Fruit fly (Drosophila melanogaster) whole organism, embryonic: Measurements from ENCODE around the gene Mkp3.

Experiments used
- ATbp ChIP-seq: fragments of 200-800 bp; sonication (Bioruptor generic); optimal IDR thresholded peaks from 2 replicates; lab custom pipeline; 2017; ENCODE audit warnings: missing biosample characterization, mild to moderate bottlenecking, missing genetic modification characterization, missing genetic modification reagents
- C15 ChIP-seq: fragments of 200-800 bp; sonication (Bioruptor generic); IDR thresholded peaks from 3 replicates; pipeline ENCODE4 v1.3.6; 2022; ENCODE audit warnings: missing biosample characterization, missing genetic modification characterization
- CG10209 ChIP-seq: fragments of 200-800 bp; sonication (Bioruptor generic); optimal IDR thresholded peaks from 3 replicates; lab custom pipeline; 2017; ENCODE audit warnings: missing biosample characterization, mild to moderate bottlenecking, missing genetic modification characterization, missing genetic modification reagents
- CG10274 ChIP-seq: fragments of 200-800 bp; sonication (Bioruptor generic); optimal IDR thresholded peaks from 3 replicates; lab custom pipeline; 2017; ENCODE audit warnings: missing biosample characterization, mild to moderate bottlenecking, missing genetic modification characterization
- CG10462 ChIP-seq: fragments of 200-800 bp; sonication (Bioruptor generic); optimal IDR thresholded peaks from 2 replicates; lab custom pipeline; 2016; ENCODE audit warnings: missing biosample characterization, missing genetic modification characterization
- CG11560 ChIP-seq: fragments of 200-800 bp; sonication (Bioruptor generic); IDR thresholded peaks from 3 replicates; pipeline ENCODE4 v1.3.6; 2022; ENCODE audit warnings: missing biosample characterization, missing genetic modification characterization
- CG12769 ChIP-seq: fragments of 200-800 bp; sonication (Bioruptor generic); optimal IDR thresholded peaks from 2 replicates; lab custom pipeline; 2019; ENCODE audit warnings: missing biosample characterization, mild to moderate bottlenecking, missing genetic modification characterization, moderate library complexity
- CG13624 ChIP-seq: fragments of 200-800 bp; sonication (Bioruptor generic); optimal IDR thresholded peaks from 2 replicates; lab custom pipeline; 2016; ENCODE audit warnings: missing biosample characterization, missing genetic modification characterization
- CG13894 ChIP-seq: fragments of 200-800 bp; sonication (Bioruptor generic); optimal IDR thresholded peaks from 3 replicates; lab custom pipeline; 2018; ENCODE audit warnings: missing biosample characterization, mild to moderate bottlenecking, missing genetic modification characterization, moderate library complexity
- CG14965 ChIP-seq: fragments of 200-800 bp; sonication (Bioruptor generic); optimal IDR thresholded peaks from 2 replicates; lab custom pipeline; 2016; ENCODE audit warnings: missing biosample characterization, missing genetic modification characterization, borderline replicate concordance
- CG15073 ChIP-seq: fragments of 200-800 bp; sonication (Bioruptor generic); optimal IDR thresholded peaks from 2 replicates; lab custom pipeline; 2016; ENCODE audit warnings: missing biosample characterization, missing genetic modification characterization
- CG15269 ChIP-seq: fragments of 200-800 bp; sonication (Bioruptor generic); optimal IDR thresholded peaks from 2 replicates; lab custom pipeline; 2018; ENCODE audit warnings: missing biosample characterization, mild to moderate bottlenecking, missing genetic modification characterization, moderate library complexity
- CG17802 ChIP-seq: fragments of 200-800 bp; sonication (Bioruptor generic); optimal IDR thresholded peaks from 2 replicates; lab custom pipeline; 2018; ENCODE audit warnings: missing biosample characterization, mild to moderate bottlenecking, missing genetic modification characterization, moderate library complexity
- CG1792 ChIP-seq: fragments of 200-800 bp; sonication (Bioruptor generic); optimal IDR thresholded peaks from 2 replicates; lab custom pipeline; 2016; ENCODE audit warnings: missing biosample characterization, missing genetic modification characterization
- CG18011 ChIP-seq: fragments of 200-800 bp; sonication (Bioruptor generic); optimal IDR thresholded peaks from 2 replicates; lab custom pipeline; 2017; ENCODE audit warnings: missing biosample characterization, missing genetic modification characterization, mild to moderate bottlenecking, moderate library complexity, missing genotype
- CG18764 ChIP-seq: fragments of 200-800 bp; sonication (Bioruptor generic); optimal IDR thresholded peaks from 3 replicates; lab custom pipeline; 2016; ENCODE audit warnings: missing biosample characterization, missing genetic modification characterization
- CG3281 ChIP-seq: fragments of 200-800 bp; sonication (Bioruptor generic); optimal IDR thresholded peaks from 3 replicates; lab custom pipeline; 2017; ENCODE audit warnings: missing biosample characterization, mild to moderate bottlenecking, missing genetic modification characterization
- CG3407 ChIP-seq: fragments of 200-800 bp; sonication (Bioruptor generic); optimal IDR thresholded peaks from 2 replicates; lab custom pipeline; 2018; ENCODE audit warnings: missing biosample characterization, mild to moderate bottlenecking, missing genetic modification characterization
- CG4404 ChIP-seq: fragments of 200-800 bp; sonication (Bioruptor generic); IDR thresholded peaks from 2 replicates; pipeline ENCODE4 v1.3.6; 2022; ENCODE audit warnings: missing biosample characterization, missing genetic modification characterization
- CG4730 ChIP-seq: fragments of 200-800 bp; sonication (Bioruptor generic); IDR thresholded peaks from 2 replicates; pipeline ENCODE4 v1.3.6; 2022; ENCODE audit warnings: missing biosample characterization, missing genetic modification characterization
- CG6689 ChIP-seq: fragments of 200-800 bp; sonication (Bioruptor generic); IDR thresholded peaks from 2 replicates; pipeline ENCODE4 v1.3.6; 2022; ENCODE audit warnings: missing biosample characterization, missing genetic modification characterization
- CG8089 ChIP-seq: fragments of 200-800 bp; sonication (Bioruptor generic); optimal IDR thresholded peaks from 3 replicates; lab custom pipeline; 2016; ENCODE audit warnings: missing biosample characterization, missing genetic modification characterization
- CG9727 ChIP-seq: fragments of 200-800 bp; sonication (Bioruptor generic); optimal IDR thresholded peaks from 3 replicates; lab custom pipeline; 2017; ENCODE audit warnings: missing biosample characterization, mild to moderate bottlenecking, missing genetic modification characterization
- CG9797 ChIP-seq: fragments of 200-800 bp; sonication (Bioruptor generic); optimal IDR thresholded peaks from 3 replicates; lab custom pipeline; 2018; ENCODE audit warnings: missing biosample characterization, mild to moderate bottlenecking, missing genetic modification characterization
- CkIIα-i1 ChIP-seq: fragments of 200-800 bp; sonication (Bioruptor generic); IDR thresholded peaks from 2 replicates; pipeline ENCODE4 v1.3.6; 2022; ENCODE audit warnings: missing biosample characterization, missing genetic modification characterization
- D19A ChIP-seq: fragments of 200-800 bp; optimal IDR thresholded peaks from 3 replicates; lab custom pipeline; 2019; ENCODE audit warnings: missing biosample characterization, mild to moderate bottlenecking, missing genetic modification characterization, moderate library complexity
- Dll ChIP-seq: fragments of 200-800 bp; sonication (Bioruptor generic); IDR thresholded peaks from 4 replicates; pipeline ENCODE4 v1.3.6; 2022; ENCODE audit warnings: missing biosample characterization, missing genetic modification characterization; ENCODE audit not compliant: partially characterized antibody
- Doc3 ChIP-seq: fragments of 200-800 bp; sonication (Bioruptor generic); IDR thresholded peaks from 3 replicates; pipeline ENCODE4 v1.3.6; 2022; ENCODE audit warnings: missing biosample characterization, missing genetic modification characterization; ENCODE audit not compliant: partially characterized antibody
- HLH3B ChIP-seq: fragments of 200-800 bp; sonication (Bioruptor generic); IDR thresholded peaks from 2 replicates; pipeline ENCODE4 v1.3.6; 2022; ENCODE audit warnings: missing biosample characterization, missing genetic modification characterization
- HmgD ChIP-seq: fragments of 200-800 bp; sonication (Bioruptor generic); optimal IDR thresholded peaks from 3 replicates; lab custom pipeline; 2016; ENCODE audit warnings: missing biosample characterization, missing genetic modification characterization
- Hmx ChIP-seq: fragments of 200-800 bp; sonication (Bioruptor generic); optimal IDR thresholded peaks from 2 replicates; lab custom pipeline; 2016; ENCODE audit warnings: missing biosample characterization, missing genetic modification characterization
- Hr39 ChIP-seq: fragments of >200 bp; optimal IDR thresholded peaks from 2 replicates; lab custom pipeline; 2017
- Hr78 ChIP-seq, 2 experiments: fragments of 200-800 bp in 1 of 2; fragments of >200 bp in 1 of 2; sonication (Bioruptor generic) in 1 of 2; optimal IDR thresholded peaks; 2 replicates each; lab custom pipeline; 2017 to 2019; ENCODE audit warnings: missing biosample characterization in 2 of 2, missing genetic modification characterization in 2 of 2, mild to moderate bottlenecking in 1 of 2, moderate library complexity in 1 of 2
- MBD-R2 ChIP-seq: fragments of 200-800 bp; sonication (Bioruptor generic); IDR thresholded peaks from 2 replicates; pipeline ENCODE4 v1.3.6; 2022; ENCODE audit warnings: missing biosample characterization, missing genetic modification characterization
- Oaz ChIP-seq: fragments of 200-800 bp; sonication (Bioruptor generic); IDR thresholded peaks from 2 replicates; pipeline ENCODE4 v1.3.6; 2022; ENCODE audit warnings: missing biosample characterization, missing genetic modification characterization
- Rx ChIP-seq: fragments of 200-800 bp; sonication (Bioruptor generic); IDR thresholded peaks from 2 replicates; pipeline ENCODE4 v1.3.6; 2022; ENCODE audit warnings: missing biosample characterization, missing genetic modification characterization
- ab ChIP-seq: fragments of 200-800 bp; sonication (Bioruptor generic); optimal IDR thresholded peaks from 2 replicates; lab custom pipeline; 2016; ENCODE audit warnings: missing biosample characterization, missing genetic modification characterization
- az2 ChIP-seq: fragments of 200-800 bp; sonication (Bioruptor generic); optimal IDR thresholded peaks from 3 replicates; lab custom pipeline; 2016; ENCODE audit warnings: missing biosample characterization, missing genetic modification characterization
- bcd ChIP-seq: fragments of 200-800 bp; sonication (Bioruptor generic); optimal IDR thresholded peaks from 2 replicates; lab custom pipeline; 2017; ENCODE audit warnings: missing biosample characterization, mild to moderate bottlenecking, missing genetic modification characterization
- chif ChIP-seq, 2 experiments: fragments of 200-800 bp; sonication (Bioruptor generic); optimal IDR thresholded peaks; 3 replicates each; lab custom pipeline; 2016; ENCODE audit warnings: missing biosample characterization in 2 of 2, missing genetic modification characterization in 2 of 2
- eyg ChIP-seq: fragments of 200-800 bp; sonication (Bioruptor generic); optimal IDR thresholded peaks from 3 replicates; lab custom pipeline; 2016; ENCODE audit warnings: missing biosample characterization, missing genetic modification characterization
- hb ChIP-seq: fragments of 200-800 bp; sonication (Bioruptor generic); IDR thresholded peaks from 3 replicates; pipeline ENCODE4 v1.3.6; 2022; ENCODE audit warnings: missing biosample characterization, missing genetic modification characterization; ENCODE audit not compliant: partially characterized antibody
- kay ChIP-seq: fragments of 200-800 bp; sonication (Bioruptor generic); optimal IDR thresholded peaks from 2 replicates; lab custom pipeline; 2016; ENCODE audit warnings: missing biosample characterization, missing genetic modification characterization
- psq ChIP-seq: fragments of 200-800 bp; sonication (Bioruptor generic); optimal IDR thresholded peaks from 2 replicates; lab custom pipeline; 2017; ENCODE audit warnings: missing biosample characterization, missing genetic modification characterization
- slbo ChIP-seq: fragments of 200-800 bp; sonication (Bioruptor generic); IDR thresholded peaks from 2 replicates; pipeline ENCODE4 v1.3.6; 2022; ENCODE audit warnings: missing biosample characterization, missing genetic modification characterization
- sob ChIP-seq: fragments of 200-800 bp; sonication (Bioruptor generic); IDR thresholded peaks from 2 replicates; pipeline ENCODE4 v1.3.6; 2022; ENCODE audit warnings: missing biosample characterization, missing genetic modification characterization
- stc ChIP-seq: fragments of 200-800 bp; sonication (Bioruptor generic); IDR thresholded peaks from 2 replicates; pipeline ENCODE4 v1.3.6; 2022; ENCODE audit warnings: missing biosample characterization, missing genetic modification characterization
- unc-4 ChIP-seq: fragments of 200-800 bp; sonication (Bioruptor generic); IDR thresholded peaks from 2 replicates; pipeline ENCODE4 v1.3.6; 2022; ENCODE audit warnings: missing biosample characterization, missing genetic modification characterization; ENCODE audit not compliant: partially characterized antibody
- zen2 ChIP-seq: fragments of 200-800 bp; sonication (Bioruptor generic); IDR thresholded peaks from 3 replicates; pipeline ENCODE4 v1.3.6; 2022; ENCODE audit warnings: missing biosample characterization, missing genetic modification characterization; ENCODE audit not compliant: partially characterized antibody

Gene Mkp3

dm6 chr3L:19062472-19063409 is 23.5 kb downstream of the Mkp3 start, which contains the start of the genes Ugt316A1 and Sfxn2 (continued):
- TF ChIP-seq hb: no peak
- peak; percentile 1 for TF ChIP-seq D19A
- TF ChIP-seq CG9727 (GFP tag; lab: Kevin White, UChicago): peak; percentile 29
- TF ChIP-seq CG1792 (GFP tag; lab: Kevin White, UChicago): no peak
- no peak for TF ChIP-seq HLH3B (GFP tag; lab: Robert Waterston, UW)
- TF ChIP-seq CG13624 (GFP tag; lab: Kevin White, UChicago): peak; percentile 48
- TF ChIP-seq CG18011 (GFP tag; lab: Kevin White, UChicago): no peak
- TF ChIP-seq CkIIα-i1: no peak
- TF ChIP-seq HmgD (GFP tag; lab: Kevin White, UChicago): peak; percentile 33
- TF ChIP-seq CG4404 (GFP tag; lab: Robert Waterston, UW): peak; percentile 48; the same call in 1 of the 2 replicates
- 0 out of 2 replicates have a peak, but pooled peaks have one; percentile 47 for TF ChIP-seq sob (GFP tag; lab: Robert Waterston, UW)
- peak; percentile 63 for TF ChIP-seq CG12769 (tag; lab: Kevin White, UChicago)
- peak; percentile 38 for TF ChIP-seq kay
- TF ChIP-seq CG8089 (GFP tag; lab: Kevin White, UChicago): no peak
- 0 out of 2 replicates have a peak, but pooled peaks have one; percentile 38 for TF ChIP-seq unc-4
- no peak for TF ChIP-seq ATbp
- no peak for TF ChIP-seq Dll
- no peak for TF ChIP-seq CG4730 (GFP tag; lab: Robert Waterston, UW)
- no peak for TF ChIP-seq stc (GFP tag; lab: Robert Waterston, UW)
- TF ChIP-seq CG15073: no peak
- TF ChIP-seq CG10209 (GFP tag; lab: Kevin White, UChicago): peak; percentile 26
- no peak for TF ChIP-seq psq (GFP tag; lab: Kevin White, UChicago)
- no peak for TF ChIP-seq ab (GFP tag; lab: Kevin White, UChicago)
- no peak for TF ChIP-seq CG3281 (GFP tag; lab: Kevin White, UChicago)
- no peak; the same call in 1 of the 2 replicates for TF ChIP-seq CG6689 (GFP tag; lab: Robert Waterston, UW)
- TF ChIP-seq CG10462 (GFP tag; lab: Kevin White, UChicago): no peak
- TF ChIP-seq CG3407 (GFP tag; lab: Kevin White, UChicago): peak; percentile 4
- TF ChIP-seq CG10274 (GFP tag; lab: Kevin White, UChicago): no peak
- no peak for TF ChIP-seq Doc3 (GFP tag; lab: Robert Waterston, UW)
- peak; percentile 59 for TF ChIP-seq MBD-R2 (GFP tag; lab: Robert Waterston, UW)
- TF ChIP-seq az2 (GFP tag; lab: Kevin White, UChicago): peak; percentile 24
- TF ChIP-seq Oaz (GFP tag; lab: Robert Waterston, UW): no peak
- no peak for TF ChIP-seq eyg (GFP tag; lab: Kevin White, UChicago)
- TF ChIP-seq CG13894 (tag; lab: Kevin White, UChicago): peak; percentile 47
- no peak for TF ChIP-seq CG17802 (tag; lab: Kevin White, UChicago)
- TF ChIP-seq Rx (GFP tag; lab: Robert Waterston, UW): peak; percentile 13; the same call in 1 of the 2 replicates
- peak; percentile 2 for TF ChIP-seq CG15269 (tag; lab: Kevin White, UChicago)
- TF ChIP-seq Hr39 (lab: Kevin White, UChicago): no peak
- TF ChIP-seq Hmx (GFP tag; lab: Kevin White, UChicago): no peak
- peak; percentile 88 for TF ChIP-seq CG9797 (GFP tag; lab: Kevin White, UChicago)
- no peak for TF ChIP-seq Hr78 (GFP tag; optimal IDR thresholded peaks at IDR 0.05; lab: Kevin White, UChicago)
- TF ChIP-seq bcd (GFP tag; lab: Kevin White, UChicago): peak; percentile 53
- no peak for TF ChIP-seq C15
- TF ChIP-seq CG14965 (GFP tag; lab: Kevin White, UChicago): no peak
- TF ChIP-seq CG11560: peak; percentile 36; the same call in 1 of the 3 replicates
- TF ChIP-seq chif (GFP tag; optimal IDR thresholded peaks at IDR 0.05; lab: Kevin White, UChicago): peak in 1 of 2 experiments; percentile 50
- TF ChIP-seq zen2 (GFP tag; lab: Robert Waterston, UW): no peak
- TF ChIP-seq slbo: peak; percentile 68
- TF ChIP-seq CG18764 (GFP tag; lab: Kevin White, UChicago): no peak
